Worm (Caenorhabditis elegans) whole organism, L4/young adult: ENCODE measurements around the gene R186.3.

Source experiments
- W03F9.2 ChIP-seq: fragments of 150-350 bp; optimal IDR thresholded peaks from 2 replicates; lab custom pipeline; 2014; ENCODE audit warnings: missing biosample characterization, missing genetic modification characterization
- dao-5 ChIP-seq: sonication (generic microtip); optimal IDR thresholded peaks from 2 replicates; lab custom pipeline; 2016; ENCODE audit warnings: missing genotype, missing genetic modification characterization, moderate library complexity, missing compliant biosample characterization

- no peak for TF ChIP-seq dao-5 (tag; lab: Kevin White, UChicago)
- TF ChIP-seq W03F9.2 (tag; lab: Kevin White, UChicago) = no peak
Observed at ce11 chrV:12944775-12945174, 22.2 kb downstream of the R186.3 start, which contains the start of gene grl-2.
